Worm (Caenorhabditis elegans) whole organism, L1 larva: ENCODE data around the gene evl-14.

Experiments used
- C04F5.9 ChIP-seq: sonication (generic microtip); optimal IDR thresholded peaks from 2 replicates; lab custom pipeline; 2016; ENCODE audit warnings: missing genetic modification characterization, missing compliant biosample characterization
- C16A3.4 ChIP-seq: fragments of 150-350 bp; optimal IDR thresholded peaks from 2 replicates; lab custom pipeline; 2014; ENCODE audit warnings: missing biosample characterization, missing genetic modification characterization
- C34B4.2 ChIP-seq: sonication (generic microtip); optimal IDR thresholded peaks from 2 replicates; lab custom pipeline; 2017; ENCODE audit warnings: mild to moderate bottlenecking, missing genetic modification characterization, missing compliant biosample characterization
- aha-1 ChIP-seq: fragments of 150-350 bp; optimal IDR thresholded peaks from 2 replicates; lab custom pipeline; 2014; ENCODE audit warnings: missing biosample characterization, missing genetic modification characterization
- aly-2 ChIP-seq: fragments of 150-350 bp; optimal IDR thresholded peaks from 2 replicates; lab custom pipeline; 2014; ENCODE audit warnings: missing biosample characterization, missing genetic modification characterization
- ceh-63 ChIP-seq: fragments of 200-800 bp; sonication (Bioruptor generic); optimal IDR thresholded peaks from 2 replicates; lab custom pipeline; 2018; ENCODE audit warnings: mild to moderate bottlenecking, missing genetic modification characterization, missing compliant biosample characterization
- ceh-82 ChIP-seq, 3 experiments: fragments of 150-350 bp in 1 of 3; sonication (generic microtip) in 2 of 3; optimal IDR thresholded peaks; 2 replicates each; lab custom pipeline; 2014 to 2017; ENCODE audit warnings: missing biosample characterization in 3 of 3, missing genetic modification characterization in 3 of 3
- ceh-88 ChIP-seq: fragments of 200-800 bp; sonication (Bioruptor generic); IDR thresholded peaks from 2 replicates; pipeline ENCODE4 v1.3.6; 2022; ENCODE audit warnings: missing genetic modification characterization, missing compliant biosample characterization
- ceh-90 ChIP-seq: sonication (generic microtip); optimal IDR thresholded peaks from 2 replicates; lab custom pipeline; 2016; ENCODE audit warnings: missing genetic modification characterization, missing compliant biosample characterization
- ces-1 ChIP-seq: fragments of 150-350 bp; optimal IDR thresholded peaks from 2 replicates; lab custom pipeline; 2014; ENCODE audit warnings: missing biosample characterization, missing genetic modification reagents, missing genetic modification characterization
- dpl-1 ChIP-seq, 3 experiments: fragments of 150-350 bp in 2 of 3; sonication (generic microtip) in 1 of 3; optimal IDR thresholded peaks; 2 replicates each; lab custom pipeline; 2014 to 2017; ENCODE audit warnings: missing biosample characterization in 3 of 3, missing genetic modification characterization in 3 of 3, missing genetic modification reagents in 3 of 3
- dsc-1 ChIP-seq: sonication (generic microtip); optimal IDR thresholded peaks from 2 replicates; lab custom pipeline; 2016; ENCODE audit warnings: mild to moderate bottlenecking, missing genetic modification characterization, missing compliant biosample characterization
- efl-1 ChIP-seq, 4 experiments: fragments of 150-350 bp; optimal IDR thresholded peaks in 3 of 4; peaks in 1 of 4; 1 replicate in 1 of 4; 2 replicates in 3 of 4; lab custom pipeline; 2014; ENCODE audit warnings: missing biosample characterization in 2 of 4, missing genetic modification characterization in 2 of 4, missing genetic modification reagents in 2 of 4
- efl-3 ChIP-seq: fragments of 200-800 bp; sonication (Bioruptor generic); optimal IDR thresholded peaks from 2 replicates; lab custom pipeline; 2018; ENCODE audit warnings: mild to moderate bottlenecking, missing genetic modification characterization, missing compliant biosample characterization
- egl-13 ChIP-seq: sonication (generic microtip); optimal IDR thresholded peaks from 2 replicates; lab custom pipeline; 2016; ENCODE audit warnings: missing genotype, missing genetic modification reagents, missing genetic modification characterization, missing compliant biosample characterization
- elt-2 ChIP-seq: sonication (generic microtip); optimal IDR thresholded peaks from 2 replicates; lab custom pipeline; 2016; ENCODE audit warnings: missing genetic modification characterization, mild to moderate bottlenecking, inconsistent platforms, missing compliant biosample characterization, missing genetic modification reagents
- elt-3 ChIP-seq, 6 experiments: fragments of 150-350 bp in 1 of 6; sonication (generic microtip); optimal IDR thresholded peaks; 2 replicates each; lab custom pipeline; 2017 to 2018; ENCODE audit warnings: missing biosample characterization in 6 of 6, missing genetic modification characterization in 6 of 6, inconsistent platforms in 1 of 6
- ets-5 ChIP-seq: fragments of 200-800 bp; sonication (Bioruptor generic); IDR thresholded peaks from 2 replicates; pipeline ENCODE4 v1.3.6; 2022; ENCODE audit warnings: missing genetic modification characterization, missing compliant biosample characterization
- fkh-10 ChIP-seq: sonication (generic microtip); optimal IDR thresholded peaks from 2 replicates; lab custom pipeline; 2017; ENCODE audit warnings: missing biosample characterization, missing genetic modification reagents, missing genetic modification characterization
- fkh-4 ChIP-seq: sonication (generic microtip); optimal IDR thresholded peaks from 2 replicates; lab custom pipeline; 2016; ENCODE audit warnings: missing compliant biosample characterization, missing genetic modification characterization, borderline replicate concordance
- fos-1 ChIP-seq: fragments of 150-350 bp; optimal IDR thresholded peaks from 2 replicates; lab custom pipeline; 2014; ENCODE audit warnings: missing biosample characterization, missing genetic modification characterization
- hlh-4 ChIP-seq: sonication (generic microtip); optimal IDR thresholded peaks from 2 replicates; lab custom pipeline; 2016; ENCODE audit warnings: mild to moderate bottlenecking, missing genetic modification characterization, missing compliant biosample characterization
- irx-1 ChIP-seq: sonication (generic microtip); optimal IDR thresholded peaks from 2 replicates; lab custom pipeline; 2016; ENCODE audit warnings: missing genetic modification characterization, missing compliant biosample characterization
- isw-1 ChIP-seq: fragments of 200-800 bp; sonication (Bioruptor generic); IDR thresholded peaks from 2 replicates; pipeline ENCODE4 v1.3.6; 2022; ENCODE audit warnings: missing genetic modification characterization, missing compliant biosample characterization
- lin-14 ChIP-seq: fragments of 200-800 bp; sonication (Bioruptor generic); optimal IDR thresholded peaks from 2 replicates; lab custom pipeline; 2018; ENCODE audit warnings: mild to moderate bottlenecking, missing genetic modification characterization, moderate library complexity, missing compliant biosample characterization
- lin-35 ChIP-seq, 2 experiments: fragments of 150-350 bp; optimal IDR thresholded peaks; 2 replicates each; lab custom pipeline; 2014; ENCODE audit warnings: missing biosample characterization in 2 of 2, missing genetic modification characterization in 2 of 2, missing genetic modification reagents in 2 of 2
- lin-39 ChIP-seq: fragments of 150-350 bp; optimal IDR thresholded peaks from 2 replicates; lab custom pipeline; 2014; ENCODE audit warnings: missing biosample characterization, missing genetic modification reagents, missing genetic modification characterization
- lsy-2 ChIP-seq, 2 experiments: fragments of 150-350 bp; optimal IDR thresholded peaks; 2 replicates each; lab custom pipeline; 2014; ENCODE audit warnings: missing biosample characterization in 2 of 2, missing genetic modification characterization in 2 of 2
- mab-9 ChIP-seq: fragments of 200-800 bp; sonication (Bioruptor generic); IDR thresholded peaks from 2 replicates; pipeline ENCODE4 v1.3.6; 2022; ENCODE audit warnings: missing genetic modification reagents, missing genetic modification characterization, missing compliant biosample characterization
- mdl-1 ChIP-seq, 2 experiments: fragments of 150-350 bp; optimal IDR thresholded peaks; 2 replicates each; lab custom pipeline; 2014 to 2017; ENCODE audit warnings: missing biosample characterization in 2 of 2, missing genetic modification characterization in 2 of 2, inconsistent platforms in 1 of 2
- mef-2 ChIP-seq: fragments of 150-350 bp; optimal IDR thresholded peaks from 2 replicates; lab custom pipeline; 2014; ENCODE audit warnings: missing biosample characterization, missing genetic modification characterization
- nhr-11 ChIP-seq: fragments of 150-350 bp; optimal IDR thresholded peaks from 2 replicates; lab custom pipeline; 2014; ENCODE audit warnings: missing biosample characterization, missing genetic modification characterization
- nhr-12 ChIP-seq: sonication (generic microtip); optimal IDR thresholded peaks from 2 replicates; lab custom pipeline; 2017; ENCODE audit warnings: missing biosample characterization, missing genetic modification characterization
- nhr-19 ChIP-seq: fragments of 200-800 bp; sonication (Bioruptor generic); conservative IDR thresholded peaks from 2 replicates; pipeline ENCODE4 v1.3.6; 2022; ENCODE audit warnings: missing genetic modification characterization, missing compliant biosample characterization
- nhr-237 ChIP-seq: fragments of 150-350 bp; optimal IDR thresholded peaks from 2 replicates; lab custom pipeline; 2014; ENCODE audit warnings: missing biosample characterization, missing genetic modification characterization
- nhr-47 ChIP-seq: sonication (generic microtip); optimal IDR thresholded peaks from 2 replicates; lab custom pipeline; 2016; ENCODE audit warnings: mild to moderate bottlenecking, missing genetic modification characterization, moderate library complexity, missing compliant biosample characterization
- pag-3 ChIP-seq: sonication (generic microtip); optimal IDR thresholded peaks from 2 replicates; lab custom pipeline; 2017; ENCODE audit warnings: missing genetic modification characterization, mild to moderate bottlenecking, missing compliant biosample characterization, antibody characterized with exemption, borderline replicate concordance; ENCODE audit not compliant: insufficient read depth
- pax-3 ChIP-seq: fragments of 200-800 bp; sonication (Bioruptor generic); optimal IDR thresholded peaks from 2 replicates; lab custom pipeline; 2018; ENCODE audit warnings: mild to moderate bottlenecking, missing genetic modification characterization, moderate library complexity, missing compliant biosample characterization
- pqm-1 ChIP-seq: sonication (generic microtip); optimal IDR thresholded peaks from 3 replicates; lab custom pipeline; 2017; ENCODE audit warnings: missing biosample characterization, missing genetic modification characterization
- skn-1 ChIP-seq: fragments of 150-350 bp; optimal IDR thresholded peaks from 2 replicates; lab custom pipeline; 2014; ENCODE audit warnings: missing biosample characterization, missing genetic modification characterization
- snpc-4 ChIP-seq: fragments of 150-350 bp; optimal IDR thresholded peaks from 2 replicates; lab custom pipeline; 2014; ENCODE audit warnings: missing biosample characterization, missing genetic modification characterization
- snu-23 ChIP-seq: sonication (generic microtip); optimal IDR thresholded peaks from 2 replicates; lab custom pipeline; 2016; ENCODE audit warnings: missing genetic modification characterization, missing compliant biosample characterization
- sox-4 ChIP-seq: sonication (generic microtip); optimal IDR thresholded peaks from 2 replicates; lab custom pipeline; 2016; ENCODE audit warnings: missing genetic modification characterization, missing compliant biosample characterization
- tbx-2 ChIP-seq: sonication (generic microtip); optimal IDR thresholded peaks from 2 replicates; lab custom pipeline; 2016; ENCODE audit warnings: missing genetic modification characterization, missing compliant biosample characterization
- tlp-1 ChIP-seq: fragments of 150-350 bp; optimal IDR thresholded peaks from 2 replicates; lab custom pipeline; 2014; ENCODE audit warnings: missing biosample characterization, missing genetic modification characterization
- unc-130 ChIP-seq: fragments of 150-350 bp; optimal IDR thresholded peaks from 2 replicates; lab custom pipeline; 2017; ENCODE audit warnings: missing biosample characterization, missing genetic modification characterization, inconsistent platforms
- unc-86 ChIP-seq: sonication (generic microtip); optimal IDR thresholded peaks from 2 replicates; lab custom pipeline; 2016; ENCODE audit warnings: missing genetic modification characterization, missing compliant biosample characterization
- vab-15 ChIP-seq: sonication (generic microtip); optimal IDR thresholded peaks from 2 replicates; lab custom pipeline; 2017; ENCODE audit warnings: missing genotype, mild to moderate bottlenecking, missing genetic modification characterization, missing compliant biosample characterization
- xbp-1 ChIP-seq: sonication (generic microtip); optimal IDR thresholded peaks from 2 replicates; lab custom pipeline; 2016; ENCODE audit warnings: missing genetic modification characterization, missing compliant biosample characterization
- zip-4 ChIP-seq: fragments of 200-800 bp; sonication (Bioruptor generic); optimal IDR thresholded peaks from 2 replicates; lab custom pipeline; 2018; ENCODE audit warnings: mild to moderate bottlenecking, missing genetic modification characterization, moderate library complexity, missing compliant biosample characterization
- ztf-11 ChIP-seq, 2 experiments: sonication (generic microtip); optimal IDR thresholded peaks; 2 replicates each; lab custom pipeline; 2016 to 2017; ENCODE audit warnings: missing genetic modification characterization in 2 of 2, missing biosample characterization in 1 of 2, missing compliant biosample characterization in 1 of 2

Gene evl-14

ce11 chrIII:4281955-4282618 lies 30.8 kb downstream of the evl-14 start (continued):
- TF ChIP-seq ceh-88 (GFP tag; lab: Robert Waterston, UW) (peak; percentile 94), nhr-19 (peak; percentile 98), hlh-4 (tag; lab: Kevin White, UChicago) (peak; percentile 72), unc-130 (tag; lab: Kevin White, UChicago) (peak; percentile 55), ceh-63 (GFP tag; lab: Kevin White, UChicago) (peak; percentile 27), nhr-237 (tag; lab: Kevin White, UChicago) (peak; percentile 58), ces-1 (GFP tag; lab: Kevin White, UChicago) (peak; percentile 29), dsc-1 (tag; lab: Kevin White, UChicago) (peak; percentile 99), snu-23 (GFP tag; lab: Kevin White, UChicago) (peak; percentile 99), mdl-1 (tag; optimal IDR thresholded peaks at IDR 0.05; lab: Kevin White, UChicago) (peak; percentile 65 to 95), ztf-11 (tag; optimal IDR thresholded peaks at IDR 0.05; lab: Kevin White, UChicago) (peak in 1 of 2 experiments; percentile 97), aha-1 (tag; lab: Kevin White, UChicago) (peak; percentile 79), nhr-12 (tag; lab: Kevin White, UChicago) (no peak), lin-35 (GFP tag; optimal IDR thresholded peaks at IDR 0.05; lab: Kevin White, UChicago) (peak; percentile 69 to 85), ceh-90 (tag; lab: Kevin White, UChicago) (peak; percentile 49), pqm-1 (tag; lab: Kevin White, UChicago) (peak; percentile 70), unc-86 (peak; percentile 100), skn-1 (tag; lab: Kevin White, UChicago) (peak; percentile 86), elt-3 (tag; optimal IDR thresholded peaks at IDR 0.05; lab: Kevin White, UChicago) (peak in 4 of 6 experiments; percentile 19 to 90 (median 66)), mab-9 (peak; percentile 92), pax-3 (tag; lab: Kevin White, UChicago) (peak; percentile 98), sox-4 (tag; lab: Kevin White, UChicago) (peak; percentile 97), mef-2 (tag; lab: Kevin White, UChicago) (peak; percentile 96), ets-5 (GFP tag; lab: Robert Waterston, UW) (no peak), C04F5.9 (tag; lab: Kevin White, UChicago) (peak; percentile 91), snpc-4 (peak; percentile 87), zip-4 (peak; percentile 91), ceh-82 (tag; optimal IDR thresholded peaks at IDR 0.05; lab: Kevin White, UChicago) (peak; percentile 69 to 84 (median 73)), tlp-1 (tag; lab: Kevin White, UChicago) (no peak), C34B4.2 (peak; percentile 12), lsy-2 (tag; optimal IDR thresholded peaks at IDR 0.05; lab: Kevin White, UChicago) (peak; percentile 91 to 94), irx-1 (tag; lab: Kevin White, UChicago) (peak; percentile 97), fkh-4 (tag; lab: Kevin White, UChicago) (peak; percentile 84), xbp-1 (tag; lab: Kevin White, UChicago) (peak; percentile 98), pag-3 (peak; percentile 95), aly-2 (tag; lab: Kevin White, UChicago) (no peak), lin-14 (GFP tag; lab: Kevin White, UChicago) (peak; percentile 100), fos-1 (tag; lab: Kevin White, UChicago) (peak; percentile 73), dpl-1 (GFP tag; optimal IDR thresholded peaks at IDR 0.05; lab: Kevin White, UChicago) (peak; percentile 59 to 68 (median 68)), nhr-47 (tag; lab: Kevin White, UChicago) (peak; percentile 99), nhr-11 (tag; lab: Kevin White, UChicago) (peak; percentile 97), C16A3.4 (tag; lab: Kevin White, UChicago) (peak; percentile 91), vab-15 (tag; lab: Kevin White, UChicago) (peak; percentile 88), fkh-10 (GFP tag; lab: Kevin White, UChicago) (peak; percentile 92), efl-3 (GFP tag; lab: Kevin White, UChicago) (peak; percentile 83), elt-2 (peak; percentile 91), lin-39 (tag; lab: Kevin White, UChicago) (peak; percentile 84), efl-1 (optimal IDR thresholded peaks at IDR 0.05; lab: Kevin White, UChicago) (peak; percentile 81 to 86), efl-1 (GFP tag; optimal IDR thresholded peaks at IDR 0.05 in 1 of 2; lab: Kevin White, UChicago) (peak; percentile 65 to 97), egl-13 (tag; lab: Kevin White, UChicago) (peak; percentile 100), tbx-2 (tag; lab: Kevin White, UChicago) (peak; percentile 100), isw-1 (peak; percentile 91)
